Fruit fly (Drosophila melanogaster) whole organism, embryonic: ENCODE data around the gene CG10584.

Experiments
- CG10267 ChIP-seq: fragments of 200-800 bp; sonication (Bioruptor generic); optimal IDR thresholded peaks from 2 replicates; lab custom pipeline; 2018; ENCODE audit warnings: missing biosample characterization, mild to moderate bottlenecking, missing genetic modification characterization, moderate library complexity
- CG10543 ChIP-seq: fragments of 200-800 bp; sonication (Bioruptor generic); optimal IDR thresholded peaks from 3 replicates; lab custom pipeline; 2017; ENCODE audit warnings: missing biosample characterization, mild to moderate bottlenecking, missing genetic modification characterization, moderate library complexity
- CG12659 ChIP-seq: fragments of 200-800 bp; sonication (Bioruptor generic); optimal IDR thresholded peaks from 3 replicates; lab custom pipeline; 2017; ENCODE audit warnings: mild to moderate bottlenecking, missing biosample characterization, missing genetic modification reagents, missing genetic modification characterization
- CG12942 ChIP-seq: fragments of 200-800 bp; sonication (Bioruptor generic); optimal IDR thresholded peaks from 3 replicates; lab custom pipeline; 2016; ENCODE audit warnings: missing biosample characterization, missing genetic modification characterization
- CG14965 ChIP-seq: fragments of 200-800 bp; sonication (Bioruptor generic); optimal IDR thresholded peaks from 2 replicates; lab custom pipeline; 2016; ENCODE audit warnings: missing biosample characterization, missing genetic modification characterization, borderline replicate concordance
- CG15073 ChIP-seq: fragments of 200-800 bp; sonication (Bioruptor generic); optimal IDR thresholded peaks from 2 replicates; lab custom pipeline; 2016; ENCODE audit warnings: missing biosample characterization, missing genetic modification characterization
- CG15479 ChIP-seq: fragments of 200-800 bp; sonication (Bioruptor generic); optimal IDR thresholded peaks from 3 replicates; lab custom pipeline; 2019; ENCODE audit warnings: missing biosample characterization, mild to moderate bottlenecking, missing genetic modification characterization, moderate library complexity
- CG15696 ChIP-seq: fragments of 200-800 bp; sonication (Bioruptor generic); optimal IDR thresholded peaks from 2 replicates; lab custom pipeline; 2019; ENCODE audit warnings: missing biosample characterization, mild to moderate bottlenecking, missing genetic modification characterization, moderate library complexity
- CG17359 ChIP-seq: fragments of 200-800 bp; sonication (Bioruptor generic); optimal IDR thresholded peaks from 3 replicates; lab custom pipeline; 2018; ENCODE audit warnings: missing biosample characterization, mild to moderate bottlenecking, missing genetic modification characterization, moderate library complexity
- CG17912 ChIP-seq: fragments of 200-800 bp; sonication (Bioruptor generic); optimal IDR thresholded peaks from 2 replicates; lab custom pipeline; 2018; ENCODE audit warnings: missing biosample characterization, mild to moderate bottlenecking, missing genetic modification characterization
- CG2116 ChIP-seq: fragments of 200-800 bp; sonication (Bioruptor generic); optimal IDR thresholded peaks from 3 replicates; lab custom pipeline; 2018; ENCODE audit warnings: missing biosample characterization, mild to moderate bottlenecking, missing genetic modification characterization
- CG2120 ChIP-seq: fragments of 200-800 bp; sonication (Bioruptor generic); optimal IDR thresholded peaks from 3 replicates; lab custom pipeline; 2016; ENCODE audit warnings: missing biosample characterization, missing genetic modification characterization
- CG30431 ChIP-seq: fragments of 200-800 bp; sonication (Bioruptor generic); optimal IDR thresholded peaks from 2 replicates; lab custom pipeline; 2017; ENCODE audit warnings: missing biosample characterization, missing genetic modification characterization
- CG31441 ChIP-seq: fragments of 200-800 bp; sonication (Bioruptor generic); IDR thresholded peaks from 2 replicates; pipeline ENCODE4 v1.3.6; 2022; ENCODE audit warnings: missing biosample characterization, missing genetic modification characterization
- CG42726 ChIP-seq: fragments of 200-800 bp; sonication (Bioruptor generic); IDR thresholded peaks from 2 replicates; pipeline ENCODE4 v1.3.6; 2022; ENCODE audit warnings: missing biosample characterization, missing genetic modification characterization; ENCODE audit not compliant: partially characterized antibody
- CG43689 ChIP-seq: fragments of 200-800 bp; sonication (Bioruptor generic); IDR thresholded peaks from 2 replicates; pipeline ENCODE4 v1.3.6; 2022; ENCODE audit warnings: missing biosample characterization, missing genetic modification characterization
- CG4424 ChIP-seq: fragments of 200-800 bp; sonication (Bioruptor generic); optimal IDR thresholded peaks from 3 replicates; lab custom pipeline; 2016; ENCODE audit warnings: missing biosample characterization, missing genetic modification characterization
- CG5180 ChIP-seq: fragments of 200-800 bp; sonication (Bioruptor generic); optimal IDR thresholded peaks from 3 replicates; lab custom pipeline; 2017; ENCODE audit warnings: missing biosample characterization, missing genetic modification characterization, mild to moderate bottlenecking, moderate library complexity, missing genetic modification reagents
- CG6654 ChIP-seq: fragments of 200-800 bp; sonication (Bioruptor generic); optimal IDR thresholded peaks from 2 replicates; lab custom pipeline; 2017; ENCODE audit warnings: missing biosample characterization, mild to moderate bottlenecking, missing genetic modification characterization
- CG8281 ChIP-seq: fragments of 200-800 bp; sonication (Bioruptor generic); optimal IDR thresholded peaks from 2 replicates; lab custom pipeline; 2018; ENCODE audit warnings: missing biosample characterization, mild to moderate bottlenecking, missing genetic modification characterization, moderate library complexity
- CG9817 ChIP-seq: fragments of 200-800 bp; sonication (Bioruptor generic); optimal IDR thresholded peaks from 2 replicates; lab custom pipeline; 2018; ENCODE audit warnings: missing biosample characterization, mild to moderate bottlenecking, missing genetic modification characterization, moderate library complexity
- D ChIP-seq, 2 experiments: fragments of 200-800 bp in 1 of 2; fragments of >200 bp in 1 of 2; sonication (Bioruptor generic) in 1 of 2; optimal IDR thresholded peaks; 2 replicates in 1 of 2; 3 replicates in 1 of 2; lab custom pipeline; 2017; ENCODE audit warnings: mild to moderate bottlenecking in 1 of 2, missing biosample characterization in 1 of 2, missing genetic modification characterization in 1 of 2, missing genetic modification reagents in 1 of 2
- Dbx ChIP-seq: fragments of 200-800 bp; sonication (Bioruptor generic); IDR thresholded peaks from 3 replicates; pipeline ENCODE4 v1.3.6; 2022; ENCODE audit warnings: missing biosample characterization, missing genetic modification characterization
- Doc2 ChIP-seq: fragments of 200-800 bp; sonication (Bioruptor generic); IDR thresholded peaks from 2 replicates; pipeline ENCODE4 v1.3.6; 2022; ENCODE audit warnings: missing biosample characterization, missing genetic modification characterization
- Doc3 ChIP-seq: fragments of 200-800 bp; sonication (Bioruptor generic); IDR thresholded peaks from 3 replicates; pipeline ENCODE4 v1.3.6; 2022; ENCODE audit warnings: missing biosample characterization, missing genetic modification characterization; ENCODE audit not compliant: partially characterized antibody
- Dref ChIP-seq: fragments of 200-800 bp; sonication (Bioruptor generic); IDR thresholded peaks from 2 replicates; pipeline ENCODE4 v1.3.6; 2022; ENCODE audit warnings: missing biosample characterization, missing genetic modification characterization
- Ets65A ChIP-seq: fragments of 200-800 bp; sonication (Bioruptor generic); peaks from one replicate; lab custom pipeline; 2016; ENCODE audit warnings: missing biosample characterization, missing genetic modification characterization
- HmgD ChIP-seq: fragments of 200-800 bp; sonication (Bioruptor generic); optimal IDR thresholded peaks from 3 replicates; lab custom pipeline; 2016; ENCODE audit warnings: missing biosample characterization, missing genetic modification characterization
- HmgZ ChIP-seq: fragments of 200-800 bp; sonication (Bioruptor generic); optimal IDR thresholded peaks from 2 replicates; lab custom pipeline; 2018; ENCODE audit warnings: missing biosample characterization, mild to moderate bottlenecking, missing genetic modification characterization
- Hmx ChIP-seq: fragments of 200-800 bp; sonication (Bioruptor generic); optimal IDR thresholded peaks from 2 replicates; lab custom pipeline; 2016; ENCODE audit warnings: missing biosample characterization, missing genetic modification characterization
- Kr ChIP-seq: fragments of 200-800 bp; sonication (Bioruptor generic); optimal IDR thresholded peaks from 2 replicates; lab custom pipeline; 2017; ENCODE audit warnings: missing biosample characterization, mild to moderate bottlenecking, missing genetic modification characterization
- Lpt ChIP-seq: fragments of >200 bp; optimal IDR thresholded peaks from 2 replicates; lab custom pipeline; 2018; ENCODE audit warnings: missing biosample characterization, missing genetic modification characterization
- Neu2 ChIP-seq: fragments of 200-800 bp; sonication (Bioruptor generic); optimal IDR thresholded peaks from 3 replicates; lab custom pipeline; 2016; ENCODE audit warnings: missing biosample characterization, missing genetic modification characterization, borderline replicate concordance
- Nf-YA ChIP-seq: fragments of 200-800 bp; sonication (Bioruptor generic); IDR thresholded peaks from 2 replicates; pipeline ENCODE4 v1.3.6; 2022; ENCODE audit warnings: missing biosample characterization, missing genetic modification characterization
- Ravus ChIP-seq: fragments of 200-800 bp; sonication (Bioruptor generic); IDR thresholded peaks from 2 replicates; pipeline ENCODE4 v1.3.6; 2022; ENCODE audit warnings: missing biosample characterization, missing genetic modification characterization
- Six4 ChIP-seq: fragments of 200-800 bp; sonication (Bioruptor generic); optimal IDR thresholded peaks from 2 replicates; lab custom pipeline; 2016; ENCODE audit warnings: missing biosample characterization, missing genetic modification characterization
- ac ChIP-seq: fragments of 200-800 bp; sonication (Bioruptor generic); optimal IDR thresholded peaks from 3 replicates; lab custom pipeline; 2017; ENCODE audit warnings: missing biosample characterization, mild to moderate bottlenecking, missing genetic modification characterization
- dan ChIP-seq: fragments of 200-800 bp; sonication (Bioruptor generic); IDR thresholded peaks from 2 replicates; pipeline ENCODE4 v1.3.6; 2022; ENCODE audit warnings: missing biosample characterization, missing genetic modification characterization
- gem ChIP-seq: fragments of 200-800 bp; sonication (Bioruptor generic); optimal IDR thresholded peaks from 2 replicates; lab custom pipeline; 2019; ENCODE audit warnings: missing biosample characterization, mild to moderate bottlenecking, missing genetic modification characterization, moderate library complexity
- luna ChIP-seq: fragments of 200-800 bp; sonication (Bioruptor generic); optimal IDR thresholded peaks from 2 replicates; lab custom pipeline; 2016; ENCODE audit warnings: missing biosample characterization, missing genetic modification characterization
- nau ChIP-seq: fragments of 200-800 bp; sonication (Bioruptor generic); optimal IDR thresholded peaks from 3 replicates; lab custom pipeline; 2017; ENCODE audit warnings: missing biosample characterization, mild to moderate bottlenecking, missing genetic modification characterization, missing genetic modification reagents
- pho ChIP-seq: fragments of 200-800 bp; sonication (Bioruptor generic); optimal IDR thresholded peaks from 2 replicates; lab custom pipeline; 2016; ENCODE audit warnings: missing biosample characterization, missing genetic modification characterization
- run ChIP-seq: fragments of 200-800 bp; sonication (Bioruptor generic); optimal IDR thresholded peaks from 3 replicates; lab custom pipeline; 2018; ENCODE audit warnings: missing biosample characterization, mild to moderate bottlenecking, missing genetic modification characterization
- salm ChIP-seq: fragments of 200-800 bp; sonication (Bioruptor generic); optimal IDR thresholded peaks from 2 replicates; lab custom pipeline; 2018; ENCODE audit warnings: missing biosample characterization, mild to moderate bottlenecking, missing genetic modification characterization
- slou ChIP-seq: fragments of 200-800 bp; sonication (Bioruptor generic); optimal IDR thresholded peaks from 3 replicates; lab custom pipeline; 2016; ENCODE audit warnings: missing biosample characterization, missing genetic modification characterization
- ttk ChIP-seq: fragments of 200-800 bp; sonication (Bioruptor generic); IDR thresholded peaks from 2 replicates; pipeline ENCODE4 v2.1.2; 2022; ENCODE audit warnings: missing biosample characterization, missing genetic modification characterization
- tup ChIP-seq: fragments of 200-800 bp; sonication (Bioruptor generic); optimal IDR thresholded peaks from 2 replicates; lab custom pipeline; 2016; ENCODE audit warnings: missing biosample characterization, mild to moderate bottlenecking, missing genetic modification characterization, moderate library complexity
- zen2 ChIP-seq: fragments of 200-800 bp; sonication (Bioruptor generic); IDR thresholded peaks from 3 replicates; pipeline ENCODE4 v1.3.6; 2022; ENCODE audit warnings: missing biosample characterization, missing genetic modification characterization; ENCODE audit not compliant: partially characterized antibody

The CG10584 gene

dm6 chr3L:21034281-21035221 lies 3.4 kb upstream of the CG10584 start, which contains the start of gene siz (continued):
- peak; percentile 35 for TF ChIP-seq CG10543 (GFP tag; lab: Kevin White, UChicago)
- no peak for TF ChIP-seq Neu2 (GFP tag; lab: Kevin White, UChicago)
- TF ChIP-seq CG30431 (GFP tag; lab: Kevin White, UChicago): no peak
- no peak for TF ChIP-seq dan (GFP tag; lab: Robert Waterston, UW)
- no peak for TF ChIP-seq D (optimal IDR thresholded peaks at IDR 0.05; lab: Kevin White, UChicago)
- no peak for TF ChIP-seq D (GFP tag; optimal IDR thresholded peaks at IDR 0.05; lab: Kevin White, UChicago)
- no peak for TF ChIP-seq Nf-YA
- TF ChIP-seq Dref (GFP tag; lab: Robert Waterston, UW): no peak; the same call in 1 of the 2 replicates
- TF ChIP-seq CG17912 (GFP tag; lab: Kevin White, UChicago): no peak
- no peak for TF ChIP-seq CG8281
- TF ChIP-seq Ets65A (GFP tag; lab: Kevin White, UChicago): no peak
- no peak for TF ChIP-seq Hmx (GFP tag; lab: Kevin White, UChicago)
- no peak for TF ChIP-seq Six4
- TF ChIP-seq ttk (GFP tag; lab: Robert Waterston, UW): no peak
- TF ChIP-seq CG6654 (GFP tag; lab: Kevin White, UChicago): no peak
- TF ChIP-seq CG10267 (tag; lab: Kevin White, UChicago): peak; percentile 60
- peak; percentile 17; the same call in 1 of the 3 replicates for TF ChIP-seq Dbx
- TF ChIP-seq HmgZ (tag; lab: Kevin White, UChicago): peak; percentile 67
- TF ChIP-seq Lpt (GFP tag; lab: Kevin White, UChicago): no peak
- peak; percentile 25 for TF ChIP-seq pho (GFP tag; lab: Kevin White, UChicago)
- TF ChIP-seq CG17359 (tag; lab: Kevin White, UChicago): peak; percentile 8
- TF ChIP-seq run (tag; lab: Kevin White, UChicago): no peak
- no peak for TF ChIP-seq Doc2 (GFP tag; lab: Robert Waterston, UW)
- TF ChIP-seq nau: no peak
- no peak for TF ChIP-seq CG15073 (GFP tag; lab: Kevin White, UChicago)
- no peak for TF ChIP-seq CG12942 (GFP tag; lab: Kevin White, UChicago)
- TF ChIP-seq ac (GFP tag; lab: Kevin White, UChicago): no peak
- TF ChIP-seq zen2 (GFP tag; lab: Robert Waterston, UW): no peak
- no peak for TF ChIP-seq tup
- TF ChIP-seq HmgD: peak; percentile 17
- peak; percentile 70 for TF ChIP-seq CG12659
- no peak for TF ChIP-seq Ravus (GFP tag; lab: Robert Waterston, UW)
- 0 out of 2 replicates have a peak, but pooled peaks have one; percentile 55 for TF ChIP-seq CG42726 (GFP tag; lab: Robert Waterston, UW)
- TF ChIP-seq slou (GFP tag; lab: Kevin White, UChicago): no peak
- peak; percentile 5 for TF ChIP-seq salm
- peak; percentile 52 for TF ChIP-seq CG2116 (GFP tag; lab: Kevin White, UChicago)
- TF ChIP-seq CG14965: no peak
- 0 out of 2 replicates have a peak, but pooled peaks have one; percentile 25 for TF ChIP-seq CG31441
- no peak for TF ChIP-seq CG9817
- no peak for TF ChIP-seq CG43689
- TF ChIP-seq CG2120 (GFP tag; lab: Kevin White, UChicago): peak; percentile 39
- no peak for TF ChIP-seq CG5180 (GFP tag; lab: Kevin White, UChicago)
- TF ChIP-seq CG15479 (GFP tag; lab: Kevin White, UChicago): peak; percentile 20
- TF ChIP-seq Doc3 (GFP tag; lab: Robert Waterston, UW): no peak
- no peak for TF ChIP-seq CG4424 (GFP tag; lab: Kevin White, UChicago)
- no peak for TF ChIP-seq luna (GFP tag; lab: Kevin White, UChicago)
- TF ChIP-seq Kr (GFP tag; lab: Kevin White, UChicago): no peak
- no peak for TF ChIP-seq CG15696
- peak; percentile 46 for TF ChIP-seq gem (tag; lab: Kevin White, UChicago)
